Fruit fly (Drosophila melanogaster): ENCODE measurements around the gene Archease.

Gene Archease

dm6 chr3R:21613322-21613807 is 49.4 kb downstream of the Archease start (continued):
- TF ChIP-seq gem (tag; optimal IDR thresholded peaks at IDR 0.05) (peak; percentile 43), CG3726 (GFP tag; IDR thresholded peaks at IDR 0.05) (no peak), lbe (GFP tag; optimal IDR thresholded peaks at IDR 0.05) (peak; percentile 84), HmgD (GFP tag; optimal IDR thresholded peaks at IDR 0.05) (peak; percentile 56), CG2116 (GFP tag; optimal IDR thresholded peaks at IDR 0.05) (peak; percentile 63), GATAe (GFP tag; conservative IDR thresholded peaks at IDR 0.05) (no peak), kah (GFP tag; optimal IDR thresholded peaks at IDR 0.05) (peak; percentile 93), Dad (GFP tag; optimal IDR thresholded peaks at IDR 0.05) (peak; percentile 74), Dek (tag; optimal IDR thresholded peaks at IDR 0.05) (peak; percentile 0), CG13775 (GFP tag; optimal IDR thresholded peaks at IDR 0.05) (peak; percentile 39), ato (GFP tag; IDR thresholded peaks at IDR 0.05; ENCODE audit: partially characterized antibody) (no peak), CG1792 (GFP tag; optimal IDR thresholded peaks at IDR 0.05) (peak; percentile 94), CG11085 (GFP tag; IDR thresholded peaks at IDR 0.05) (no peak), Bteb2 (GFP tag; optimal IDR thresholded peaks at IDR 0.05) (peak; percentile 45), jigr1 (GFP tag; IDR thresholded peaks at IDR 0.05) (no peak), pfk (GFP tag; optimal IDR thresholded peaks at IDR 0.05) (peak; percentile 75), CG2199 (GFP tag; IDR thresholded peaks at IDR 0.05) (no peak), pum (GFP tag; optimal IDR thresholded peaks at IDR 0.05) (no peak), E2f1 (GFP tag; IDR thresholded peaks at IDR 0.05) (no peak), Max (GFP tag; optimal IDR thresholded peaks at IDR 0.05) (peak; percentile 85), CG12744 (GFP tag; optimal IDR thresholded peaks at IDR 0.05) (peak; percentile 85), bigmax (GFP tag; optimal IDR thresholded peaks at IDR 0.05) (peak; percentile 73), lab (GFP tag; optimal IDR thresholded peaks at IDR 0.05) (peak; percentile 90), esg (GFP tag; conservative IDR thresholded peaks at IDR 0.05) (no peak), HHEX (GFP tag; optimal IDR thresholded peaks at IDR 0.05) (peak; percentile 82), Nf-YC (tag; optimal IDR thresholded peaks at IDR 0.05) (peak; percentile 68), MESR4 (GFP tag; optimal IDR thresholded peaks at IDR 0.05) (peak; percentile 24), Kr (GFP tag; optimal IDR thresholded peaks at IDR 0.05) (peak; percentile 96), D (optimal IDR thresholded peaks at IDR 0.05) (peak; percentile 85), D (GFP tag; optimal IDR thresholded peaks at IDR 0.05) (peak; percentile 86), cad (GFP tag; optimal IDR thresholded peaks at IDR 0.05) (peak; percentile 88), Deaf1 (tag; optimal IDR thresholded peaks at IDR 0.05) (peak; percentile 59), Sry-β (GFP tag; optimal IDR thresholded peaks at IDR 0.05) (peak; percentile 66), pros (GFP tag; optimal IDR thresholded peaks at IDR 0.05) (peak; percentile 86), CG32767 (GFP tag; IDR thresholded peaks at IDR 0.05) (no peak), bowl (GFP tag; IDR thresholded peaks at IDR 0.05) (no peak), Optix (GFP tag; IDR thresholded peaks at IDR 0.05) (no peak), cwo (GFP tag; optimal IDR thresholded peaks at IDR 0.05) (peak; percentile 92), CG10654 (GFP tag; optimal IDR thresholded peaks at IDR 0.05) (peak; percentile 59), CG11723 (GFP tag; optimal IDR thresholded peaks at IDR 0.05) (peak; percentile 69), sens-2 (GFP tag; IDR thresholded peaks at IDR 0.05) (no peak), CG11247 (GFP tag; IDR thresholded peaks at IDR 0.05) (no peak), az2 (GFP tag; optimal IDR thresholded peaks at IDR 0.05) (no peak), lilli (GFP tag; optimal IDR thresholded peaks at IDR 0.05) (no peak), CG4854 (GFP tag; optimal IDR thresholded peaks at IDR 0.05) (peak; percentile 74), CG8944 (GFP tag; optimal IDR thresholded peaks at IDR 0.05) (peak; percentile 68), Ada2b (GFP tag; IDR thresholded peaks at IDR 0.05) (no peak), peb (GFP tag; IDR thresholded peaks at IDR 0.05) (no peak), CG1024 (GFP tag; IDR thresholded peaks at IDR 0.05) (no peak), sna (GFP tag; IDR thresholded peaks at IDR 0.05; ENCODE audit: partially characterized antibody) (no peak), Eip74EF (GFP tag; optimal IDR thresholded peaks at IDR 0.05) (peak in 1 of 2 experiments; percentile 85)
